Worm (Caenorhabditis elegans) whole organism, young adult: ENCODE results near the gene feh-1.

Source experiments
- F22D6.2 ChIP-seq: sonication (generic microtip); optimal IDR thresholded peaks from 2 replicates; lab custom pipeline; 2016; ENCODE audit warnings: mild to moderate bottlenecking, missing genetic modification characterization, missing compliant biosample characterization
- bed-2 ChIP-seq: fragments of 200-800 bp; sonication (Bioruptor generic); IDR thresholded peaks from 2 replicates; pipeline ENCODE4 v1.3.6; 2022; ENCODE audit warnings: missing genetic modification reagents, missing genetic modification characterization, missing compliant biosample characterization
- cebp-2 ChIP-seq: fragments of 200-800 bp; sonication (Bioruptor generic); IDR thresholded peaks from 2 replicates; pipeline ENCODE4 v1.3.6; 2022; ENCODE audit warnings: missing genetic modification characterization, missing compliant biosample characterization
- ceh-40 ChIP-seq: fragments of 200-800 bp; sonication (Bioruptor generic); IDR thresholded peaks from 2 replicates; pipeline ENCODE4 v1.3.6; 2022; ENCODE audit warnings: missing genetic modification characterization, missing compliant biosample characterization
- dox-1 ChIP-seq: fragments of 200-800 bp; sonication (Bioruptor generic); IDR thresholded peaks from 2 replicates; pipeline ENCODE4 v1.3.6; 2022; ENCODE audit warnings: missing genetic modification reagents, missing genetic modification characterization, missing compliant biosample characterization
- efl-1 ChIP-seq: fragments of 150-350 bp; optimal IDR thresholded peaks from 2 replicates; lab custom pipeline; 2014; ENCODE audit warnings: missing biosample characterization, missing genetic modification reagents, missing genetic modification characterization
- him-1 ChIP-seq: sonication (generic microtip); optimal IDR thresholded peaks from 2 replicates; lab custom pipeline; 2016; ENCODE audit warnings: missing genotype, missing genetic modification reagents, missing genetic modification characterization, missing compliant biosample characterization
- madf-3 ChIP-seq: fragments of 200-800 bp; sonication (Bioruptor generic); IDR thresholded peaks from 2 replicates; pipeline ENCODE4 v1.3.6; 2022; ENCODE audit warnings: missing genetic modification reagents, missing genetic modification characterization, missing compliant biosample characterization
- pha-4 ChIP-seq: fragments of 150-350 bp; sonication (generic microtip); optimal IDR thresholded peaks from 2 replicates; lab custom pipeline; 2014; ENCODE audit warnings: missing biosample characterization, missing genetic modification reagents, missing genetic modification characterization
- rec-8 ChIP-seq, 2 experiments: sonication (generic microtip); optimal IDR thresholded peaks; 2 replicates each; lab custom pipeline; 2016; ENCODE audit warnings: mild to moderate bottlenecking in 2 of 2, missing genetic modification characterization in 2 of 2, missing genetic modification reagents in 2 of 2, missing genotype in 2 of 2, missing biosample characterization in 1 of 2, missing compliant biosample characterization in 1 of 2, moderate library complexity in 1 of 2
- snpc-3.4 ChIP-seq: sonication (generic microtip); optimal IDR thresholded peaks from 2 replicates; lab custom pipeline; 2017; ENCODE audit warnings: missing genetic modification characterization, mild to moderate bottlenecking, missing compliant biosample characterization, antibody characterized with exemption, moderate library complexity, missing genotype, missing genetic modification reagents
- somi-1 ChIP-seq: fragments of 200-800 bp; sonication (Bioruptor generic); optimal IDR thresholded peaks from 2 replicates; lab custom pipeline; 2018; ENCODE audit warnings: mild to moderate bottlenecking, missing genetic modification characterization, missing compliant biosample characterization

- TF ChIP-seq bed-2 (GFP tag; lab: Robert Waterston, UW) (no peak), snpc-3.4 (tag; lab: Kevin White, UChicago) (no peak), pha-4 (tag; lab: Kevin White, UChicago) (no peak), dox-1 (GFP tag; lab: Robert Waterston, UW) (no peak), madf-3 (no peak), somi-1 (no peak), efl-1 (GFP tag; lab: Kevin White, UChicago) (no peak), F22D6.2 (no peak), cebp-2 (no peak), him-1 (tag; lab: Kevin White, UChicago) (no peak), rec-8 (tag; optimal IDR thresholded peaks at IDR 0.05; lab: Kevin White, UChicago) (no peak), ceh-40 (GFP tag; lab: Robert Waterston, UW) (no peak)
These were observed 41.2 kb upstream of the feh-1 start, which contains the start of gene Y54F10AM.6 for ce11 chrIII:2508518-2508917.
